Worm (Caenorhabditis elegans): ENCODE results near the gene C01G12.9.

C01G12.9 gene

DNA sequence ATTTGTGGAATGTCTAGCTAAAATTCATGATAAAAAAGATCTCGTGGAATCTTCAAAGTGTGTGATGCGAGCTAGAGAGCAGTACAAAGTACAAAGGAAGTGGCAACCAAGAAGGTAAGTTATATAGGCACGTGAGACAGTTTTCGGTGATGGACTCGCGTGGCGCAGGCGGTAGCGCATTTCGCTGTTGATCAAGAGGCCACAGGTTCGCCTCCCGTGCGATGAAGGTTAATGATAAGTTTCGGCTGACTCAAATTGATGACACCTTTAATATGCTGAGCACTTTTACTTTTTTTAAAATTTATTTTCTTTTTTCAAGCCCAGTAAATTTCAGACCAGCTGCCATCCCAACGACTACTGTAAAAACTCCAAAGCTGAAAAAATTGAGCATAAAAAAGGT, 38.1 kb downstream of the C01G12.9 start (continued):
- TF ChIP-seq F49E8.2 (tag; optimal IDR thresholded peaks at IDR 0.05; ENCODE audit: insufficient read depth) (peak; percentile 19), lir-1 (GFP tag; conservative IDR thresholded peaks at IDR 0.05) (0 out of 2 replicates have a peak, but pooled peaks have one; percentile 48), efl-1 (GFP tag; optimal IDR thresholded peaks at IDR 0.05) (no peak), F57C9.4 (tag; optimal IDR thresholded peaks at IDR 0.05) (peak; percentile 15), lsy-27 (tag; optimal IDR thresholded peaks at IDR 0.05; ENCODE audit: borderline replicate concordance, insufficient read depth) (peak; percentile 3), nhr-90 (tag; optimal IDR thresholded peaks at IDR 0.05) (peak; percentile 95), attf-6 (GFP tag; IDR thresholded peaks at IDR 0.05) (no peak), madf-10 (tag; optimal IDR thresholded peaks at IDR 0.05) (peak; percentile 41), sptf-2 (GFP tag; optimal IDR thresholded peaks at IDR 0.05) (peak; percentile 8), ccch-3 (GFP tag; optimal IDR thresholded peaks at IDR 0.05) (no peak), nhr-80 (tag; optimal IDR thresholded peaks at IDR 0.05) (peak; percentile 30), repo-1 (tag; optimal IDR thresholded peaks at IDR 0.05) (peak; percentile 57), ztf-22 (GFP tag; optimal IDR thresholded peaks at IDR 0.05) (no peak), nfyb-1 (GFP tag; IDR thresholded peaks at IDR 0.05) (peak; percentile 89), F33H1.4 (GFP tag; IDR thresholded peaks at IDR 0.05) (0 out of 2 replicates have a peak, but pooled peaks have one; percentile 28), athp-1 (tag; optimal IDR thresholded peaks at IDR 0.05) (peak; percentile 69), cebp-2 (GFP tag; IDR thresholded peaks at IDR 0.05) (peak; percentile 88; the same call in 1 of the 2 replicates), chd-7 (tag; optimal IDR thresholded peaks at IDR 0.05) (peak; percentile 53), rpc-1 (optimal IDR thresholded peaks at IDR 0.05) (peak; percentile 84), rpc-1 (tag; optimal IDR thresholded peaks at IDR 0.05) (peak; percentile 91), fkh-3 (tag; optimal IDR thresholded peaks at IDR 0.05) (peak; percentile 4), somi-1 (GFP tag; optimal IDR thresholded peaks at IDR 0.05) (peak; percentile 15), ama-1 (optimal IDR thresholded peaks at IDR 0.05) (no peak), ama-1 (GFP tag; optimal IDR thresholded peaks at IDR 0.05) (peak in 1 of 2 experiments; percentile 34), ceh-91 (GFP tag; IDR thresholded peaks at IDR 0.05) (no peak), lin-26 (GFP tag; IDR thresholded peaks at IDR 0.05) (peak; percentile 96), ceh-27 (GFP tag; optimal IDR thresholded peaks at IDR 0.05) (peak; percentile 59), bed-1 (GFP tag; IDR thresholded peaks at IDR 0.05) (no peak), cebp-1 (GFP tag; IDR thresholded peaks at IDR 0.05) (no peak), cebp-1 (tag; optimal IDR thresholded peaks at IDR 0.05) (no peak), nhr-179 (tag; optimal IDR thresholded peaks at IDR 0.05) (peak; percentile 3), B0019.2 (GFP tag; conservative IDR thresholded peaks at IDR 0.05) (0 out of 2 replicates have a peak, but pooled peaks have one; percentile 14), xnd-1 (tag; optimal IDR thresholded peaks at IDR 0.05) (no peak)

DNA sequence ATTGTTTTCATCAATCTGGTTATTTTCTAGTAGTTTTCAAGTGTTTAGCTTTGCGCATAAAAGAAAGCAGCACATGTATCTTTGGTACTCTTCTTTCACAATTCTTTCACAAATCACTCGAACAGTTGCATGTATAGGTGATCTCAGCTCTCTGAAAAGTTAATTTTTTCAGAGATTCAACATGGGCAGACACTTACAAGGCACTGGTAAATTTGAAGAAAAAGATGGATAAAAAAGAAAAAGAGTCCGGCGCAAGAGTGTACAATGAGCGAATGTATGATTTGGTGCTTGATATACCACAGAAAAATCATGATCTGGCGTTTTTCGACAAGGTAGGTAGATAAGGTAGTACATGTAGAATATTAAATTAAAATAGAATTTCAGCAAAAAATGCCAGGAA, 39.3 kb downstream of the C01G12.9 start:
- no peak for TF ChIP-seq ztf-22 (GFP tag; optimal IDR thresholded peaks at IDR 0.05)
- no peak for TF ChIP-seq attf-3 (GFP tag; conservative IDR thresholded peaks at IDR 0.05)

DNA sequence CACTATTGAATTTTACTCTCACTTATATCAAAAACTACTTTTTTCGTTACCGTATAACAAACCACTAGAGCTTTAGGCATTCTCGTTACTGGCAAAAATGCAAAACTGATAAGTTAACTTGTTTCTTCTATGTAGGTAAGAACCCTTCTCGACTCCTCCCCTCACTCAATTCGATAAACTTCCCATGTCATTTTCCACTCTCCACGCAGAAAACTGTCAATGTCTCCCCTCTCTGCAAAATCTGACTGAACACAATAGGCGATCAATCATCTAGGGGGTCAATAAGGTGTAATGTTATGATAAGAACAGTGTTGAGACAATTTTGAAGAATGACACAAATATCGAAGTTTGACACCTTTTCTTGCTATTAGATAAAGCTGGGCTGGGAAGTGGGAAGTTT, 39.9 kb downstream of the C01G12.9 start:
- TF ChIP-seq akir-1 (GFP tag; optimal IDR thresholded peaks at IDR 0.05) (no peak), gei-17 (GFP tag; optimal IDR thresholded peaks at IDR 0.05) (no peak), hlh-12 (tag; optimal IDR thresholded peaks at IDR 0.05) (no peak), F33H1.4 (GFP tag; IDR thresholded peaks at IDR 0.05) (no peak), F49E8.2 (tag; optimal IDR thresholded peaks at IDR 0.05; ENCODE audit: insufficient read depth) (no peak), F57A8.1 (GFP tag; optimal IDR thresholded peaks at IDR 0.05) (no peak), ets-4 (GFP tag; optimal IDR thresholded peaks at IDR 0.05) (no peak), F23B12.7 (tag; optimal IDR thresholded peaks at IDR 0.05; ENCODE audit: insufficient read depth) (no peak)
